Worm (Caenorhabditis elegans): ENCODE measurements around the gene K03B8.8.

K03B8.8 gene

ce11 chrV:11410902-11411561 lies at the start of gene K03B8.8, which contains the start of gene grl-3:
K03B8.8 (minus strand) TSS chrV:11411002.
grl-3 (plus strand) TSS chrV:11411511.
- TF ChIP-seq lin-15B (tag; optimal IDR thresholded peaks at IDR 0.05) (no peak), nhr-28 (tag; optimal IDR thresholded peaks at IDR 0.05) (peak; percentile 20), dmd-8 (GFP tag; IDR thresholded peaks at IDR 0.05) (no peak), ZK546.5 (tag; optimal IDR thresholded peaks at IDR 0.05) (no peak), ztf-11 (tag; optimal IDR thresholded peaks at IDR 0.05) (no peak)

- TF ChIP-seq zag-1 (tag; optimal IDR thresholded peaks at IDR 0.05) (no peak), ztf-7 (tag; optimal IDR thresholded peaks at IDR 0.05) (no peak), ZK337.2 (GFP tag; IDR thresholded peaks at IDR 0.05) (no peak), lin-39 (tag; optimal IDR thresholded peaks at IDR 0.05) (no peak), egl-27 (tag; optimal IDR thresholded peaks at IDR 0.05) (no peak), snpc-1.2 (GFP tag; IDR thresholded peaks at IDR 0.05) (no peak), mxl-2 (GFP tag; conservative IDR thresholded peaks at IDR 0.05) (no peak), nhr-28 (tag; optimal IDR thresholded peaks at IDR 0.05) (no peak), R02D3.7 (tag; optimal IDR thresholded peaks at IDR 0.05) (no peak), lin-15B (tag; optimal IDR thresholded peaks at IDR 0.05) (no peak), lir-3 (tag; optimal IDR thresholded peaks at IDR 0.05) (no peak), php-3 (GFP tag; IDR thresholded peaks at IDR 0.05) (no peak), spr-3 (GFP tag; optimal IDR thresholded peaks at IDR 0.05) (no peak), egl-43 (GFP tag; IDR thresholded peaks at IDR 0.05) (no peak), dmd-8 (GFP tag; IDR thresholded peaks at IDR 0.05) (no peak), Y105C5A.15 (GFP tag; IDR thresholded peaks at IDR 0.05) (no peak), daf-8 (GFP tag; IDR thresholded peaks at IDR 0.05) (no peak), aly-2 (tag; optimal IDR thresholded peaks at IDR 0.05) (no peak), aha-1 (tag) (no peak), hmg-1.1 (GFP tag; IDR thresholded peaks at IDR 0.05) (no peak)
These were observed 48.5 kb upstream of the K03B8.8 start, which contains the start of gene T11F9.1 for ce11 chrV:11459255-11459654. T11F9.1 (plus strand) TSS chrV:11459555.

- no peak for TF ChIP-seq nhr-77 (tag; optimal IDR thresholded peaks at IDR 0.05)
- TF ChIP-seq zip-2 (tag; optimal IDR thresholded peaks at IDR 0.05) = no peak
- TF ChIP-seq dmd-8 (GFP tag; IDR thresholded peaks at IDR 0.05) = no peak
- no peak for TF ChIP-seq ztf-7 (tag; optimal IDR thresholded peaks at IDR 0.05)
- no peak for TF ChIP-seq mes-2 (tag; optimal IDR thresholded peaks at IDR 0.05; ENCODE audit: poor library complexity, severe bottlenecking)
- TF ChIP-seq lin-15B (tag; optimal IDR thresholded peaks at IDR 0.05) = no peak
- TF ChIP-seq nhr-41 (GFP tag; IDR thresholded peaks at IDR 0.05) = no peak
- TF ChIP-seq daf-12 (tag; optimal IDR thresholded peaks at IDR 0.05) = no peak
- TF ChIP-seq tra-1 (GFP tag; IDR thresholded peaks at IDR 0.05) = no peak
- no peak for TF ChIP-seq set-16 (GFP tag; IDR thresholded peaks at IDR 0.05)
- no peak for TF ChIP-seq ceh-44 (GFP tag; IDR thresholded peaks at IDR 0.05)
- TF ChIP-seq sdz-12 (GFP tag; optimal IDR thresholded peaks at IDR 0.05) = no peak
- TF ChIP-seq mdl-1 (tag; optimal IDR thresholded peaks at IDR 0.05) = no peak
- TF ChIP-seq daf-8 (GFP tag; IDR thresholded peaks at IDR 0.05) = no peak
- TF ChIP-seq ZK546.5 (tag; optimal IDR thresholded peaks at IDR 0.05) = no peak
- no peak for TF ChIP-seq snpc-1.2 (GFP tag; IDR thresholded peaks at IDR 0.05)
- no peak for TF ChIP-seq nhr-11 (tag; optimal IDR thresholded peaks at IDR 0.05)
These were observed 44.1 kb upstream of the K03B8.8 start for ce11 chrV:11454917-11455316.

- TF ChIP-seq aha-1 (tag) (peak; percentile 12), Y105C5A.15 (GFP tag; IDR thresholded peaks at IDR 0.05) (no peak), egl-27 (tag; optimal IDR thresholded peaks at IDR 0.05) (no peak), unc-39 (tag; optimal IDR thresholded peaks at IDR 0.05) (no peak), arid-1 (GFP tag; conservative IDR thresholded peaks at IDR 0.05) (no peak), nhr-10 (tag; optimal IDR thresholded peaks at IDR 0.05) (no peak), mxl-2 (GFP tag; conservative IDR thresholded peaks at IDR 0.05) (no peak), snpc-4 (tag; optimal IDR thresholded peaks at IDR 0.05) (no peak)
These were observed 39.5 kb upstream of the K03B8.8 start, which contains the start of gene col-156 for ce11 chrV:11450257-11450656. col-156 (minus strand) TSS chrV:11450357.

All from whole organism, L4 larva.